Worm (Caenorhabditis elegans) whole organism, L3 larva: ENCODE measurements around the gene cdr-2.

Experiments
- R02D3.7 ChIP-seq: fragments of 150-350 bp; optimal IDR thresholded peaks from 2 replicates; lab custom pipeline; 2014; ENCODE audit warnings: missing biosample characterization, missing genetic modification characterization
- ZK546.5 ChIP-seq: sonication (generic microtip); optimal IDR thresholded peaks from 2 replicates; lab custom pipeline; 2017; ENCODE audit warnings: missing biosample characterization, missing genetic modification characterization
- aly-2 ChIP-seq: fragments of 150-350 bp; optimal IDR thresholded peaks from 2 replicates; lab custom pipeline; 2014; ENCODE audit warnings: missing biosample characterization, missing genetic modification characterization
- ama-1 ChIP-seq: fragments of 150-350 bp; optimal IDR thresholded peaks from 2 replicates; lab custom pipeline; 2018
- ceh-28 ChIP-seq: fragments of 150-350 bp; optimal IDR thresholded peaks from 2 replicates; lab custom pipeline; 2014; ENCODE audit warnings: missing biosample characterization, missing genetic modification reagents, missing genetic modification characterization
- ceh-9 ChIP-seq: sonication (generic microtip); optimal IDR thresholded peaks from 2 replicates; lab custom pipeline; 2018; ENCODE audit warnings: missing biosample characterization, missing genetic modification characterization
- daf-12 ChIP-seq: fragments of 150-350 bp; optimal IDR thresholded peaks from 2 replicates; lab custom pipeline; 2014; ENCODE audit warnings: missing biosample characterization, missing genetic modification reagents, missing genetic modification characterization
- egl-27 ChIP-seq: sonication (generic microtip); optimal IDR thresholded peaks from 4 replicates; lab custom pipeline; 2017; ENCODE audit warnings: missing biosample characterization, missing genetic modification reagents, missing genetic modification characterization
- elt-1 ChIP-seq: fragments of 150-350 bp; optimal IDR thresholded peaks from 2 replicates; lab custom pipeline; 2014; ENCODE audit warnings: missing biosample characterization, missing genetic modification characterization
- elt-3 ChIP-seq, 3 experiments: fragments of 150-350 bp in 1 of 3; sonication (generic microtip) in 2 of 3; optimal IDR thresholded peaks; 2 replicates in 2 of 3; 4 replicates in 1 of 3; lab custom pipeline; 2014 to 2017; ENCODE audit warnings: missing biosample characterization in 3 of 3, missing genetic modification characterization in 3 of 3
- fkh-10 ChIP-seq: sonication (generic microtip); optimal IDR thresholded peaks from 2 replicates; lab custom pipeline; 2017; ENCODE audit warnings: missing biosample characterization, missing genetic modification reagents, missing genetic modification characterization
- fkh-2 ChIP-seq: fragments of 150-350 bp; optimal IDR thresholded peaks from 2 replicates; lab custom pipeline; 2014; ENCODE audit warnings: missing biosample characterization, missing genetic modification reagents, missing genetic modification characterization
- fos-1 ChIP-seq: fragments of 150-350 bp; optimal IDR thresholded peaks from 2 replicates; lab custom pipeline; 2014; ENCODE audit warnings: missing biosample characterization, missing genetic modification characterization
- hmg-11 ChIP-seq: sonication (generic microtip); optimal IDR thresholded peaks from 2 replicates; lab custom pipeline; 2016; ENCODE audit warnings: missing genetic modification characterization, missing compliant biosample characterization
- jun-1 ChIP-seq: fragments of 150-350 bp; optimal IDR thresholded peaks from 2 replicates; lab custom pipeline; 2014; ENCODE audit warnings: missing biosample characterization, missing genetic modification reagents, missing genetic modification characterization
- lin-15B ChIP-seq: fragments of 150-350 bp; optimal IDR thresholded peaks from 2 replicates; lab custom pipeline; 2014; ENCODE audit warnings: missing biosample characterization, missing genetic modification characterization
- lin-39 ChIP-seq: fragments of 150-350 bp; optimal IDR thresholded peaks from 2 replicates; lab custom pipeline; 2018; ENCODE audit warnings: missing biosample characterization, missing genetic modification reagents, missing genetic modification characterization
- lsy-12 ChIP-seq: sonication (generic microtip); optimal IDR thresholded peaks from 2 replicates; lab custom pipeline; 2016; ENCODE audit warnings: mild to moderate bottlenecking, missing genetic modification characterization, missing compliant biosample characterization
- mdl-1 ChIP-seq: fragments of 150-350 bp; optimal IDR thresholded peaks from 2 replicates; lab custom pipeline; 2014; ENCODE audit warnings: missing biosample characterization, missing genetic modification characterization
- mml-1 ChIP-seq: fragments of 150-350 bp; sonication (generic microtip); optimal IDR thresholded peaks from 3 replicates; lab custom pipeline; 2014; ENCODE audit warnings: missing biosample characterization, missing genetic modification characterization
- nfya-1 ChIP-seq: sonication (generic microtip); optimal IDR thresholded peaks from 2 replicates; lab custom pipeline; 2017; ENCODE audit warnings: missing genetic modification characterization, mild to moderate bottlenecking, missing compliant biosample characterization, antibody characterized with exemption, moderate library complexity; ENCODE audit not compliant: insufficient read depth
- nhr-11 ChIP-seq: fragments of 150-350 bp; optimal IDR thresholded peaks from 2 replicates; lab custom pipeline; 2014; ENCODE audit warnings: missing biosample characterization, missing genetic modification characterization
- nhr-237 ChIP-seq: fragments of 150-350 bp; optimal IDR thresholded peaks from 2 replicates; lab custom pipeline; 2014; ENCODE audit warnings: missing biosample characterization, missing genetic modification characterization
- nhr-25 ChIP-seq: sonication (generic microtip); optimal IDR thresholded peaks from 2 replicates; lab custom pipeline; 2017; ENCODE audit warnings: missing biosample characterization, missing genetic modification characterization
- nhr-28 ChIP-seq: fragments of 150-350 bp; optimal IDR thresholded peaks from 2 replicates; lab custom pipeline; 2014; ENCODE audit warnings: missing biosample characterization, missing genetic modification characterization
- pqm-1 ChIP-seq: fragments of 150-350 bp; optimal IDR thresholded peaks from 2 replicates; lab custom pipeline; 2017; ENCODE audit warnings: missing biosample characterization, missing genetic modification characterization, inconsistent platforms
- sea-2 ChIP-seq: fragments of 150-350 bp; sonication (generic microtip); optimal IDR thresholded peaks from 4 replicates; lab custom pipeline; 2014; ENCODE audit warnings: missing biosample characterization, missing genetic modification reagents, missing genetic modification characterization
- skn-1 ChIP-seq: fragments of 150-350 bp; optimal IDR thresholded peaks from 2 replicates; lab custom pipeline; 2014; ENCODE audit warnings: missing biosample characterization, missing genetic modification characterization
- snpc-4 ChIP-seq: fragments of 150-350 bp; optimal IDR thresholded peaks from 2 replicates; lab custom pipeline; 2014; ENCODE audit warnings: missing biosample characterization, missing genetic modification characterization
- tbx-2 ChIP-seq: sonication (generic microtip); optimal IDR thresholded peaks from 2 replicates; lab custom pipeline; 2016; ENCODE audit warnings: mild to moderate bottlenecking, missing genetic modification characterization, missing compliant biosample characterization
- unc-39 ChIP-seq: sonication (generic microtip); optimal IDR thresholded peaks from 4 replicates; lab custom pipeline; 2017; ENCODE audit warnings: missing biosample characterization, missing genetic modification characterization
- zag-1 ChIP-seq: fragments of 150-350 bp; optimal IDR thresholded peaks from 2 replicates; lab custom pipeline; 2014; ENCODE audit warnings: missing biosample characterization, missing genetic modification characterization
- ztf-11 ChIP-seq: fragments of 150-350 bp; optimal IDR thresholded peaks from 2 replicates; lab custom pipeline; 2014; ENCODE audit warnings: missing biosample characterization, missing genetic modification characterization
- ztf-4 ChIP-seq: fragments of 150-350 bp; optimal IDR thresholded peaks from 2 replicates; lab custom pipeline; 2014; ENCODE audit warnings: missing biosample characterization, missing genetic modification characterization

Gene cdr-2

DNA sequence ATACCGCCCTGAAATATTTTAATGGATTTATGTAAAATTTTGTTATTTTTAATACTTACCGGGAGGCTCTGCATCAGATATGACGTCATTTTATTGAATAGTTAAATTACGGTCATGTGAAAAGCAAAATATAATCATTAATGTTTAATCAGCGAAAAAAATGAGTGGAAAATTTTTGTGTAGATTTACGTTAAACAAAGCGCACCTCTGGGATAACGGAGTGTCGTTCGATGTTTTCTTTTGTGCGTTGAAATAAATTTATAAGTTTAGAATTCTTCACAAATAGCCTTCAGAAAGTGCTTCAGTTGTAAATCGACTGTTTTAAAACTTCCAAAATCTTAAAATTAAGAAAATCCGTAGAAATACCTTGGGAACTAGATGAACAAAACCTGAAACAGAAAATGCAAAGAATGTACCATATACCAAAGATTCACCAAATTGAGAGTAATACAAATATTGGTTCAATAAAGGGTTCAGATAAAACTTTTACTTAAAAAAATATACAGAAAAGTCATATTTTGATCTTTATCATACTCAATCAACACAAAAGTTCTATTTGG, 14.8 kb downstream of the cdr-2 start, which contains the start of the genes K01D12.20 and miga-1 (continued):
- TF ChIP-seq skn-1 (tag; lab: Kevin White, UChicago): no peak
- TF ChIP-seq elt-3 (tag; optimal IDR thresholded peaks at IDR 0.05; lab: Kevin White, UChicago): no peak
- TF ChIP-seq zag-1 (tag; lab: Kevin White, UChicago): no peak
- no peak for TF ChIP-seq mdl-1 (tag; lab: Kevin White, UChicago)
- TF ChIP-seq mml-1 (tag; lab: Kevin White, UChicago): no peak
- TF ChIP-seq R02D3.7 (tag; lab: Kevin White, UChicago): peak; percentile 93
- TF ChIP-seq lin-39 (tag; lab: Kevin White, UChicago): no peak
- no peak for TF ChIP-seq hmg-11
- TF ChIP-seq tbx-2 (tag; lab: Kevin White, UChicago): no peak
- TF ChIP-seq ztf-4 (tag; lab: Kevin White, UChicago): no peak
- TF ChIP-seq ztf-11 (tag; lab: Kevin White, UChicago): no peak
- no peak for TF ChIP-seq ceh-9 (tag; lab: Kevin White, UChicago)
- no peak for TF ChIP-seq ama-1
- no peak for TF ChIP-seq nfya-1 (tag; lab: Kevin White, UChicago)
- TF ChIP-seq lin-15B (tag; lab: Kevin White, UChicago): peak; percentile 47
- TF ChIP-seq snpc-4 (tag; lab: Kevin White, UChicago): peak; percentile 34
- no peak for TF ChIP-seq nhr-28 (tag; lab: Kevin White, UChicago)
- TF ChIP-seq fos-1 (tag; lab: Kevin White, UChicago): no peak
- TF ChIP-seq nhr-11 (tag; lab: Kevin White, UChicago): no peak
- no peak for TF ChIP-seq unc-39 (tag; lab: Kevin White, UChicago)
- no peak for TF ChIP-seq jun-1 (tag; lab: Kevin White, UChicago)
- TF ChIP-seq nhr-25 (tag; lab: Kevin White, UChicago): no peak
- TF ChIP-seq, all 47 proteins: peak for 7

DNA sequence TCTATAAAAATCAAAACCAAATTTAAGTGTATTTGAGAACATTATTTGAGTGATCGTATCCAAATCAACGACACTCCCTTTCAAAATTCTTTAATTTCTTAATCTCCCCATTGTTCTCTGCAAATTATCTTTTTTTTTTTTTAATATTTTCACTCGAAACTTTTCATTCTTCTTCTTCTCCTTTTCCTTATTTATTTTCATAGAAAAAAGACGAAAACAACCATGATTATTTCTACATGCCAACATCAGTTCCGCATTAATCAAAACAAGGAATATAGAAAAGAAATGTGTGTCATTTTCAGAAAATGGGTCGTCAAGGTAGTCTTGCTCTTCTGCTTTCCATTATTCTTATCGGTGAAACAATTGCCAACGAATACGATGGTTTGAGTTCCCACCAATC, 18.0 kb downstream of the cdr-2 start, which contains the start of gene K01D12.5:
Gene K01D12.5, plus strand, starts transcription at position 301 of the 400 bp plus-strand sequence.
- TF ChIP-seq lin-15B (tag; lab: Kevin White, UChicago): no peak
- TF ChIP-seq elt-1 (tag; lab: Kevin White, UChicago): no peak
- TF ChIP-seq tbx-2 (tag; lab: Kevin White, UChicago): no peak
- no peak for TF ChIP-seq lin-39 (tag; lab: Kevin White, UChicago)
- no peak for TF ChIP-seq ceh-28 (tag; lab: Kevin White, UChicago)
- TF ChIP-seq sea-2: no peak
- no peak for TF ChIP-seq fos-1 (tag; lab: Kevin White, UChicago)
- TF ChIP-seq hmg-11: no peak
- TF ChIP-seq unc-39 (tag; lab: Kevin White, UChicago): no peak
- TF ChIP-seq egl-27: no peak
- TF ChIP-seq fkh-10 (GFP tag; lab: Kevin White, UChicago): no peak

DNA sequence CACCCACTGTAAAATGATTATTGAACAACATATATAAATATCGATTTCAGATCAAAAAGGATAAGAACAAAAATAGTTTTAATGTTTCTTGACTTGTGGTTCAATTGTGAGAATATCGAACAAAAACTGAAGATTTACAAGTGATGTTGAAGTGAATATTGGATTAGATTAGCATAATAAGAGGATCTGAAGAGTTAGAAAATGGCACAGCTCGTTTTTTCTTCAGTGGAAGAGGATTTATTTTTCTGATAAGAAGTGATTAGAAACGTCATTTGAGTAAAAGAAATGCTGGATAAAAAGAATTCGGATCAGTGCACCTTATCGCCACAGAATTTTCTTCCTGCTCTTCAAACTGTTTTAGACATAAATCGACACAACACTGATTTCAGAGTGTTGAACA, 19.8 kb downstream of the cdr-2 start, which contains the start of gene twk-14:
Gene twk-14, minus strand, starts transcription at position 8 of the 400 bp plus-strand sequence.
- no peak for TF ChIP-seq ztf-4 (tag; lab: Kevin White, UChicago)
- no peak for TF ChIP-seq elt-1 (tag; lab: Kevin White, UChicago)
- TF ChIP-seq ZK546.5 (tag; lab: Kevin White, UChicago): no peak
- no peak for TF ChIP-seq unc-39 (tag; lab: Kevin White, UChicago)
- no peak for TF ChIP-seq fkh-10 (GFP tag; lab: Kevin White, UChicago)
- no peak for TF ChIP-seq jun-1 (tag; lab: Kevin White, UChicago)
- no peak for TF ChIP-seq lsy-12 (tag; lab: Kevin White, UChicago)
- no peak for TF ChIP-seq sea-2

DNA sequence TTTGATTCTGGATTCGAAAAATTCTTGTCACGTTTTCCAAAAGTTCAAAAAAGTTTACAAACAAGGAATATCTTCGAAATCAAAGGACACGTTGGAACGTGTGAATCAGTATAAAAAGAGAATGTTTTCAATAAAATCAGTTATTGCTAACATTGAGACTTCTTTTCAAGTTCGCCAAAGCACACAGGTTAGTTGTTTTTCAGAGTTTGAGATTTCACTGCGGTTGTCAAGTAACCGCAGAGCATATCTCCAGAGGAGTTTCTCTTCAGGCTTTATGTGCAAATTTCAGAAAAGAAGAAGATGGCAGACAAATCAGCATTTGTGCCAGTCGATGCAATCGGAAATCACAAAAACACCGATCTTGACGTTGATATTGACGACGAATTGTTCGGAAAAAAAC, 29.4 kb downstream of the cdr-2 start, which contains the start of gene K01D12.15:
Gene K01D12.15, plus strand, starts transcription at position 301 of the 400 bp plus-strand sequence.
- no peak for TF ChIP-seq ceh-9 (tag; lab: Kevin White, UChicago)
- no peak for TF ChIP-seq pqm-1 (tag; lab: Kevin White, UChicago)
- TF ChIP-seq egl-27: no peak
- TF ChIP-seq nhr-237 (tag; lab: Kevin White, UChicago): no peak
- no peak for TF ChIP-seq fkh-2 (tag; lab: Kevin White, UChicago)
- TF ChIP-seq ztf-4 (tag; lab: Kevin White, UChicago): no peak
- TF ChIP-seq snpc-4 (tag; lab: Kevin White, UChicago): no peak
- no peak for TF ChIP-seq daf-12 (tag; lab: Kevin White, UChicago)
- no peak for TF ChIP-seq nhr-28 (tag; lab: Kevin White, UChicago)
- TF ChIP-seq jun-1 (tag; lab: Kevin White, UChicago): no peak
- no peak for TF ChIP-seq ZK546.5 (tag; lab: Kevin White, UChicago)
- TF ChIP-seq lin-39 (tag; lab: Kevin White, UChicago): no peak
- TF ChIP-seq aly-2 (tag; lab: Kevin White, UChicago): no peak
- no peak for TF ChIP-seq hmg-11
- TF ChIP-seq ztf-11 (tag; lab: Kevin White, UChicago): no peak
